Worm (Caenorhabditis elegans): ENCODE results near the gene Y39A1A.16.

Y39A1A.16 gene

ce11 chrIII:10706972-10707438 is 27.9 kb downstream of the Y39A1A.16 start, which contains the start of the genes Y39A1A.21 and Y39A1A.22 (continued):
- peak; percentile 68 for TF ChIP-seq nhr-102 (tag; optimal IDR thresholded peaks at IDR 0.05)
- TF ChIP-seq pqm-1 (tag; optimal IDR thresholded peaks at IDR 0.05) = peak; percentile 18
- peak; percentile 86 for TF ChIP-seq dve-1 (tag; optimal IDR thresholded peaks at IDR 0.05; ENCODE audit: insufficient read depth)
- TF ChIP-seq spr-3 (GFP tag; optimal IDR thresholded peaks at IDR 0.05) = peak; percentile 74
- no peak for TF ChIP-seq mxl-2 (GFP tag; conservative IDR thresholded peaks at IDR 0.05)
- no peak for TF ChIP-seq Y75B8A.6 (GFP tag; IDR thresholded peaks at IDR 0.05)
- peak; percentile 68 for TF ChIP-seq arid-1 (GFP tag; conservative IDR thresholded peaks at IDR 0.05)

ce11 chrIII:10707461-10707860 is 28.4 kb downstream of the Y39A1A.16 start, which contains the start of gene mrpl-12:
mrpl-12 (plus strand) TSS chrIII:10707761.
- TF ChIP-seq saeg-2 (GFP tag; IDR thresholded peaks at IDR 0.05) = no peak
- TF ChIP-seq F49E8.2 (tag; optimal IDR thresholded peaks at IDR 0.05; ENCODE audit: borderline replicate concordance) = no peak
- TF ChIP-seq ctbp-1 (GFP tag; IDR thresholded peaks at IDR 0.05) = no peak
- TF ChIP-seq daf-8 (GFP tag; IDR thresholded peaks at IDR 0.05) = no peak
- no peak for TF ChIP-seq spr-3 (GFP tag; optimal IDR thresholded peaks at IDR 0.05)
- TF ChIP-seq nhr-77 (tag; optimal IDR thresholded peaks at IDR 0.05) = no peak
- TF ChIP-seq ceh-62 (tag; optimal IDR thresholded peaks at IDR 0.05) = no peak
- no peak for TF ChIP-seq lir-3 (tag; optimal IDR thresholded peaks at IDR 0.05)
- TF ChIP-seq ceh-28 (tag; optimal IDR thresholded peaks at IDR 0.05) = no peak
- no peak for TF ChIP-seq ZK337.2 (GFP tag; IDR thresholded peaks at IDR 0.05)
- TF ChIP-seq aha-1 (tag) = no peak
- no peak for TF ChIP-seq dve-1 (tag; optimal IDR thresholded peaks at IDR 0.05; ENCODE audit: insufficient read depth)
- TF ChIP-seq lin-13 (GFP tag; optimal IDR thresholded peaks at IDR 0.05) = no peak
- no peak for TF ChIP-seq jun-1 (tag; optimal IDR thresholded peaks at IDR 0.05)
- no peak for TF ChIP-seq lsy-2 (tag; optimal IDR thresholded peaks at IDR 0.05)
- TF ChIP-seq zip-2 (tag; optimal IDR thresholded peaks at IDR 0.05) = no peak
- TF ChIP-seq egl-43 (GFP tag; IDR thresholded peaks at IDR 0.05) = no peak
- no peak for TF ChIP-seq sdz-12 (GFP tag; optimal IDR thresholded peaks at IDR 0.05)
- TF ChIP-seq dmd-9 (GFP tag; IDR thresholded peaks at IDR 0.05) = no peak
- TF ChIP-seq ceh-82 (tag; optimal IDR thresholded peaks at IDR 0.05) = no peak

- TF ChIP-seq nhr-48 (tag; optimal IDR thresholded peaks at IDR 0.05) (no peak), aha-1 (tag) (peak; percentile 17)
Measured at ce11 chrIII:10708484-10708883, 29.4 kb downstream of the Y39A1A.16 start.

ce11 chrIII:10709676-10710075 is 30.6 kb downstream of the Y39A1A.16 start:
- TF ChIP-seq pqm-1 (tag; optimal IDR thresholded peaks at IDR 0.05) (no peak), aha-1 (tag) (peak; percentile 51)

ce11 chrIII:10711192-10711673 is 32.2 kb downstream of the Y39A1A.16 start, which contains the start of gene W09D10.5:
W09D10.5 (minus strand) TSS chrIII:10711536.
- TF ChIP-seq sdz-12 (GFP tag; optimal IDR thresholded peaks at IDR 0.05) (peak; percentile 27), R02D3.7 (tag; optimal IDR thresholded peaks at IDR 0.05) (no peak), daf-19 (GFP tag; conservative IDR thresholded peaks at IDR 0.05) (0 out of 2 replicates have a peak, but pooled peaks have one; percentile 27), nhr-6 (tag; optimal IDR thresholded peaks at IDR 0.05) (no peak), lin-38 (GFP tag; IDR thresholded peaks at IDR 0.05) (peak; percentile 44), daf-16 (GFP tag; optimal IDR thresholded peaks at IDR 0.05) (no peak), daf-16 (tag; optimal IDR thresholded peaks at IDR 0.05) (peak; percentile 79), lin-13 (GFP tag; optimal IDR thresholded peaks at IDR 0.05) (peak; percentile 22), lir-3 (tag; optimal IDR thresholded peaks at IDR 0.05) (no peak), Y75B8A.6 (GFP tag; IDR thresholded peaks at IDR 0.05) (no peak), tag-97 (GFP tag; IDR thresholded peaks at IDR 0.05) (no peak), pqm-1 (tag; optimal IDR thresholded peaks at IDR 0.05) (peak; percentile 66), hlh-11 (tag; optimal IDR thresholded peaks at IDR 0.05) (peak; percentile 57), ceh-44 (GFP tag; IDR thresholded peaks at IDR 0.05) (no peak), ceh-82 (tag; optimal IDR thresholded peaks at IDR 0.05) (no peak), tra-1 (GFP tag; IDR thresholded peaks at IDR 0.05) (no peak), D1046.2 (GFP tag; IDR thresholded peaks at IDR 0.05) (no peak), rbr-2 (tag; optimal IDR thresholded peaks at IDR 0.05) (no peak), unc-130 (GFP tag; optimal IDR thresholded peaks at IDR 0.05) (no peak), unc-39 (tag; optimal IDR thresholded peaks at IDR 0.05) (no peak), nhr-111 (GFP tag; optimal IDR thresholded peaks at IDR 0.05) (no peak), ceh-28 (tag; optimal IDR thresholded peaks at IDR 0.05) (no peak), dpl-1 (GFP tag; optimal IDR thresholded peaks at IDR 0.05) (no peak), hlh-30 (tag; optimal IDR thresholded peaks at IDR 0.05; ENCODE audit: insufficient read depth) (peak; percentile 36), mdt-29 (GFP tag; IDR thresholded peaks at IDR 0.05) (0 out of 2 replicates have a peak, but pooled peaks have one; percentile 5)
